1 fruit fly cellular context compared by ENCODE assay signal in genomic region chr3R:9874118-9874808, dm6.
TF ChIP-seq lines count a peak whose summit lies in the region.

CG46467 (plus strand) TSS chr3R:9874681.
Glut4EF (plus strand) TSS chr3R:9874681.

TF ChIP-seq in whole organism, embryonic, 481 proteins besides CTCF, POLR2A, EP300 and RAD21 (continued from another document and continues in another):
- no peak for TF ChIP-seq nerfin-2 (GFP tag; IDR thresholded peaks at IDR 0.05; lab: Robert Waterston, UW; ENCODE audit: partially characterized antibody)
- no peak for TF ChIP-seq GATAe (GFP tag; conservative IDR thresholded peaks at IDR 0.05; lab: Robert Waterston, UW)
- no peak for TF ChIP-seq CG8924 (tag; optimal IDR thresholded peaks at IDR 0.05; lab: Kevin White, UChicago)
- TF ChIP-seq CG12942 (GFP tag; optimal IDR thresholded peaks at IDR 0.05; lab: Kevin White, UChicago) = no peak
- no peak for TF ChIP-seq hbn (GFP tag; IDR thresholded peaks at IDR 0.05; lab: Robert Waterston, UW; ENCODE audit: partially characterized antibody)
- TF ChIP-seq HmgZ (tag; optimal IDR thresholded peaks at IDR 0.05; lab: Kevin White, UChicago) = peak; percentile 32
- no peak for TF ChIP-seq ara (GFP tag; IDR thresholded peaks at IDR 0.05; lab: Robert Waterston, UW)
- no peak for TF ChIP-seq scrt (GFP tag; optimal IDR thresholded peaks at IDR 0.05; lab: Kevin White, UChicago)
- peak; percentile 43; the same call in 1 of the 3 replicates for TF ChIP-seq Dbx (GFP tag; IDR thresholded peaks at IDR 0.05; lab: Robert Waterston, UW)
- TF ChIP-seq ab (GFP tag; optimal IDR thresholded peaks at IDR 0.05; lab: Kevin White, UChicago) = no peak
- no peak for TF ChIP-seq luna (GFP tag; optimal IDR thresholded peaks at IDR 0.05; lab: Kevin White, UChicago)
- peak; percentile 5 for TF ChIP-seq PHDP (tag; optimal IDR thresholded peaks at IDR 0.05; lab: Kevin White, UChicago)
- no peak for TF ChIP-seq Optix (GFP tag; IDR thresholded peaks at IDR 0.05; lab: Robert Waterston, UW)
- TF ChIP-seq crol (GFP tag; IDR thresholded peaks at IDR 0.05; lab: Robert Waterston, UW) = no peak
- no peak for TF ChIP-seq CG7357 (GFP tag; IDR thresholded peaks at IDR 0.05; lab: Robert Waterston, UW)
- no peak for TF ChIP-seq Dll (GFP tag; IDR thresholded peaks at IDR 0.05; lab: Robert Waterston, UW; ENCODE audit: partially characterized antibody)
- no peak for TF ChIP-seq bcd (GFP tag; optimal IDR thresholded peaks at IDR 0.05; lab: Kevin White, UChicago)
- TF ChIP-seq Myb (GFP tag; optimal IDR thresholded peaks at IDR 0.05; lab: Kevin White, UChicago) = no peak
- TF ChIP-seq CG10959 (GFP tag; IDR thresholded peaks at IDR 0.05; lab: Robert Waterston, UW) = no peak
- TF ChIP-seq Max (GFP tag; optimal IDR thresholded peaks at IDR 0.05; lab: Kevin White, UChicago) = no peak
- no peak for TF ChIP-seq croc (GFP tag; conservative IDR thresholded peaks at IDR 0.05; lab: Robert Waterston, UW)
- peak; percentile 40 for TF ChIP-seq NC2β (GFP tag; optimal IDR thresholded peaks at IDR 0.05; lab: Kevin White, UChicago)
- peak; percentile 59 for TF ChIP-seq CG12769 (tag; optimal IDR thresholded peaks at IDR 0.05; lab: Kevin White, UChicago)
- TF ChIP-seq eyg (GFP tag; optimal IDR thresholded peaks at IDR 0.05; lab: Kevin White, UChicago) = no peak
- TF ChIP-seq chinmo (GFP tag; IDR thresholded peaks at IDR 0.05; lab: Robert Waterston, UW; ENCODE audit: partially characterized antibody) = peak; percentile 90
- peak; percentile 62 for TF ChIP-seq CG17385 (GFP tag; optimal IDR thresholded peaks at IDR 0.05; lab: Kevin White, UChicago)
- no peak for TF ChIP-seq CG12104 (GFP tag; optimal IDR thresholded peaks at IDR 0.05; lab: Kevin White, UChicago)
- TF ChIP-seq MBD-R2 (GFP tag; IDR thresholded peaks at IDR 0.05; lab: Robert Waterston, UW) = 0 out of 2 replicates have a peak, but pooled peaks have one; percentile 23
- peak; percentile 27; the same call in 1 of the 2 replicates for TF ChIP-seq E2f2 (GFP tag; IDR thresholded peaks at IDR 0.05; lab: Robert Waterston, UW)
- TF ChIP-seq yki (optimal IDR thresholded peaks at IDR 0.05; lab: Kevin White, UChicago) = peak; percentile 51
- no peak for TF ChIP-seq CG42726 (GFP tag; IDR thresholded peaks at IDR 0.05; lab: Robert Waterston, UW; ENCODE audit: partially characterized antibody)
- TF ChIP-seq sqz (GFP tag; optimal IDR thresholded peaks at IDR 0.05; lab: Kevin White, UChicago) = no peak
- TF ChIP-seq Oli (tag; optimal IDR thresholded peaks at IDR 0.05; lab: Kevin White, UChicago) = no peak
- no peak for TF ChIP-seq E2f1 (GFP tag; IDR thresholded peaks at IDR 0.05; lab: Robert Waterston, UW)
- no peak for TF ChIP-seq vnd (GFP tag; IDR thresholded peaks at IDR 0.05; lab: Robert Waterston, UW; ENCODE audit: partially characterized antibody)
- TF ChIP-seq CG14441 (GFP tag; IDR thresholded peaks at IDR 0.05; lab: Robert Waterston, UW) = no peak
- no peak for TF ChIP-seq Ada2b (GFP tag; IDR thresholded peaks at IDR 0.05; lab: Robert Waterston, UW)
- no peak for TF ChIP-seq CG7372 (GFP tag; IDR thresholded peaks at IDR 0.05; lab: Robert Waterston, UW)
- TF ChIP-seq CG7271 (tag; optimal IDR thresholded peaks at IDR 0.05; lab: Kevin White, UChicago) = no peak
- no peak for TF ChIP-seq mam (GFP tag; optimal IDR thresholded peaks at IDR 0.05; lab: Kevin White, UChicago)
- TF ChIP-seq CG8089 (GFP tag; optimal IDR thresholded peaks at IDR 0.05; lab: Kevin White, UChicago) = no peak
- peak; percentile 25 for TF ChIP-seq sug (tag; optimal IDR thresholded peaks at IDR 0.05; lab: Kevin White, UChicago)
- no peak for TF ChIP-seq Fer2 (tag; optimal IDR thresholded peaks at IDR 0.05; lab: Kevin White, UChicago)
- TF ChIP-seq Gug (GFP tag; IDR thresholded peaks at IDR 0.05; lab: Robert Waterston, UW) = no peak
- no peak for TF ChIP-seq jing (GFP tag; optimal IDR thresholded peaks at IDR 0.05; lab: Kevin White, UChicago)
- no peak for TF ChIP-seq Spps (tag; optimal IDR thresholded peaks at IDR 0.05; lab: Kevin White, UChicago)
- no peak for TF ChIP-seq Hr51 (GFP tag; optimal IDR thresholded peaks at IDR 0.05; lab: Kevin White, UChicago)
- peak; percentile 54 for TF ChIP-seq psq (GFP tag; optimal IDR thresholded peaks at IDR 0.05; lab: Kevin White, UChicago)
- TF ChIP-seq CG4424 (GFP tag; optimal IDR thresholded peaks at IDR 0.05; lab: Kevin White, UChicago) = no peak
- no peak for TF ChIP-seq CG7786 (GFP tag; optimal IDR thresholded peaks at IDR 0.05; lab: Kevin White, UChicago)
- no peak for TF ChIP-seq CG1024 (GFP tag; IDR thresholded peaks at IDR 0.05; lab: Robert Waterston, UW)
- TF ChIP-seq pfk (GFP tag; optimal IDR thresholded peaks at IDR 0.05; lab: Kevin White, UChicago) = no peak
- no peak for TF ChIP-seq corto (GFP tag; optimal IDR thresholded peaks at IDR 0.05; lab: Kevin White, UChicago)
- TF ChIP-seq Atf3 (GFP tag; optimal IDR thresholded peaks at IDR 0.05; lab: Kevin White, UChicago) = no peak
- no peak for TF ChIP-seq sima (GFP tag; optimal IDR thresholded peaks at IDR 0.05; lab: Kevin White, UChicago)
- no peak for TF ChIP-seq exex (tag; optimal IDR thresholded peaks at IDR 0.05; lab: Kevin White, UChicago)
- TF ChIP-seq dan (GFP tag; IDR thresholded peaks at IDR 0.05; lab: Robert Waterston, UW) = no peak
- no peak for TF ChIP-seq CG14965 (GFP tag; optimal IDR thresholded peaks at IDR 0.05; lab: Kevin White, UChicago; ENCODE audit: borderline replicate concordance)
- TF ChIP-seq CG32767 (GFP tag; IDR thresholded peaks at IDR 0.05; lab: Robert Waterston, UW) = no peak
- TF ChIP-seq CG3726 (GFP tag; IDR thresholded peaks at IDR 0.05; lab: Robert Waterston, UW) = no peak
- no peak for TF ChIP-seq klu (GFP tag; IDR thresholded peaks at IDR 0.05; lab: Robert Waterston, UW)
- TF ChIP-seq Tbp (GFP tag; optimal IDR thresholded peaks at IDR 0.05; lab: Kevin White, UChicago) = no peak
- no peak for TF ChIP-seq D19A (tag; optimal IDR thresholded peaks at IDR 0.05; lab: Kevin White, UChicago)
- TF ChIP-seq CG12219 (GFP tag; optimal IDR thresholded peaks at IDR 0.05; lab: Kevin White, UChicago) = no peak
- TF ChIP-seq bbx (GFP tag; IDR thresholded peaks at IDR 0.05; lab: Robert Waterston, UW; ENCODE audit: partially characterized antibody) = peak; percentile 54; the same call in 1 of the 2 replicates
- TF ChIP-seq gro (GFP tag; optimal IDR thresholded peaks at IDR 0.05; lab: Kevin White, UChicago) = no peak
- no peak for TF ChIP-seq CG16813 (GFP tag; IDR thresholded peaks at IDR 0.05; lab: Robert Waterston, UW; ENCODE audit: partially characterized antibody)
- TF ChIP-seq CG11696 (GFP tag; IDR thresholded peaks at IDR 0.05; lab: Robert Waterston, UW) = no peak; the same call in 1 of the 2 replicates
- TF ChIP-seq CG5953 (GFP tag; IDR thresholded peaks at IDR 0.05; lab: Robert Waterston, UW) = no peak
- TF ChIP-seq CG7745 (tag; optimal IDR thresholded peaks at IDR 0.05; lab: Kevin White, UChicago) = no peak
- TF ChIP-seq lbe (GFP tag; optimal IDR thresholded peaks at IDR 0.05; lab: Kevin White, UChicago) = no peak
- peak; percentile 35; the same call in 1 of the 2 replicates for TF ChIP-seq tna (GFP tag; IDR thresholded peaks at IDR 0.05; lab: Robert Waterston, UW; ENCODE audit: partially characterized antibody)
- TF ChIP-seq CG31388 (GFP tag; optimal IDR thresholded peaks at IDR 0.05; lab: Kevin White, UChicago) = no peak
- no peak for TF ChIP-seq ems (GFP tag; optimal IDR thresholded peaks at IDR 0.05; lab: Kevin White, UChicago)
- TF ChIP-seq cas (GFP tag; IDR thresholded peaks at IDR 0.05; lab: Robert Waterston, UW) = no peak
- TF ChIP-seq Dref (GFP tag; IDR thresholded peaks at IDR 0.05; lab: Robert Waterston, UW) = no peak
- TF ChIP-seq lola (GFP tag; optimal IDR thresholded peaks at IDR 0.05; lab: Kevin White, UChicago) = peak in 1 of 3 experiments; percentile 78
- peak; percentile 52 for TF ChIP-seq CG7987 (GFP tag; optimal IDR thresholded peaks at IDR 0.05; lab: Kevin White, UChicago)
- TF ChIP-seq CG3847 (GFP tag; IDR thresholded peaks at IDR 0.05; lab: Robert Waterston, UW) = no peak
- peak; percentile 42; the same call in 1 of the 2 replicates for TF ChIP-seq CG13287 (GFP tag; IDR thresholded peaks at IDR 0.05; lab: Robert Waterston, UW; ENCODE audit: partially characterized antibody)
- TF ChIP-seq bsh (GFP tag; optimal IDR thresholded peaks at IDR 0.05; lab: Kevin White, UChicago) = no peak
- TF ChIP-seq ERR (GFP tag; optimal IDR thresholded peaks at IDR 0.05; lab: Kevin White, UChicago) = peak; percentile 20
- TF ChIP-seq otp (GFP tag; IDR thresholded peaks at IDR 0.05; lab: Robert Waterston, UW) = no peak
- peak in 1 of 2 experiments; percentile 30 for TF ChIP-seq Pdp1 (GFP tag; optimal IDR thresholded peaks at IDR 0.05; lab: Kevin White, UChicago)
- no peak for TF ChIP-seq Dip3 (GFP tag; optimal IDR thresholded peaks at IDR 0.05; lab: Kevin White, UChicago)
- peak; percentile 18 for TF ChIP-seq CG9727 (GFP tag; optimal IDR thresholded peaks at IDR 0.05; lab: Kevin White, UChicago)
- no peak for TF ChIP-seq CG12236 (GFP tag; optimal IDR thresholded peaks at IDR 0.05; lab: Kevin White, UChicago)
- TF ChIP-seq kay (GFP tag; optimal IDR thresholded peaks at IDR 0.05; lab: Kevin White, UChicago) = no peak
- TF ChIP-seq CG10209 (GFP tag; optimal IDR thresholded peaks at IDR 0.05; lab: Kevin White, UChicago) = no peak
- no peak for TF ChIP-seq Side (GFP tag; optimal IDR thresholded peaks at IDR 0.05; lab: Kevin White, UChicago)
- no peak for TF ChIP-seq CG4617 (GFP tag; optimal IDR thresholded peaks at IDR 0.05; lab: Kevin White, UChicago; ENCODE audit: borderline replicate concordance)
- TF ChIP-seq bigmax (GFP tag; optimal IDR thresholded peaks at IDR 0.05; lab: Kevin White, UChicago) = peak; percentile 23
- TF ChIP-seq CG1603 (tag; optimal IDR thresholded peaks at IDR 0.05; lab: Kevin White, UChicago) = peak; percentile 29
- TF ChIP-seq zfh1 (GFP tag; IDR thresholded peaks at IDR 0.05; lab: Robert Waterston, UW) = no peak
- no peak; the same call in 1 of the 2 replicates for TF ChIP-seq Rfx (GFP tag; IDR thresholded peaks at IDR 0.05; lab: Robert Waterston, UW)
- TF ChIP-seq CG18764 (GFP tag; optimal IDR thresholded peaks at IDR 0.05; lab: Kevin White, UChicago) = no peak
- TF ChIP-seq sens-2 (GFP tag; IDR thresholded peaks at IDR 0.05; lab: Robert Waterston, UW) = no peak
- TF ChIP-seq CG16863 (GFP tag; optimal IDR thresholded peaks at IDR 0.05; lab: Kevin White, UChicago) = no peak
- peak; percentile 80 for TF ChIP-seq Deaf1 (tag; optimal IDR thresholded peaks at IDR 0.05; lab: Kevin White, UChicago)
- no peak; the same call in 2 of the 3 replicates for TF ChIP-seq so (GFP tag; IDR thresholded peaks at IDR 0.05; lab: Robert Waterston, UW)
- TF ChIP-seq CG4854 (GFP tag; optimal IDR thresholded peaks at IDR 0.05; lab: Kevin White, UChicago) = no peak
- TF ChIP-seq B-H1 (GFP tag; IDR thresholded peaks at IDR 0.05; lab: Robert Waterston, UW) = no peak
- peak; percentile 49; the same call in 1 of the 3 replicates for TF ChIP-seq z (GFP tag; IDR thresholded peaks at IDR 0.05; lab: Robert Waterston, UW)
- no peak for TF ChIP-seq br (optimal IDR thresholded peaks at IDR 0.05; lab: Kevin White, UChicago)
- TF ChIP-seq Hr39 (optimal IDR thresholded peaks at IDR 0.05; lab: Kevin White, UChicago) = no peak
- TF ChIP-seq CG1233 (GFP tag; optimal IDR thresholded peaks at IDR 0.05; lab: Kevin White, UChicago) = no peak
- no peak for TF ChIP-seq p53 (GFP tag; optimal IDR thresholded peaks at IDR 0.05; lab: Kevin White, UChicago)
- no peak for TF ChIP-seq ind (GFP tag; optimal IDR thresholded peaks at IDR 0.05; lab: Kevin White, UChicago)
- peak; percentile 70 for TF ChIP-seq CG8478 (optimal IDR thresholded peaks at IDR 0.05; lab: Kevin White, UChicago)
- peak; percentile 4 for TF ChIP-seq HLH54F (GFP tag; optimal IDR thresholded peaks at IDR 0.05; lab: Kevin White, UChicago)
- TF ChIP-seq Ptx1 (GFP tag; IDR thresholded peaks at IDR 0.05; lab: Robert Waterston, UW) = no peak
- TF ChIP-seq dysf (GFP tag; IDR thresholded peaks at IDR 0.05; lab: Robert Waterston, UW) = 0 out of 3 replicates have a peak, but pooled peaks have one; percentile 14
- peak; percentile 9 for TF ChIP-seq unpg (GFP tag; optimal IDR thresholded peaks at IDR 0.05; lab: Kevin White, UChicago)
- TF ChIP-seq CG15514 (GFP tag; optimal IDR thresholded peaks at IDR 0.05; lab: Kevin White, UChicago) = no peak
- TF ChIP-seq dpn (GFP tag; optimal IDR thresholded peaks at IDR 0.05; lab: Kevin White, UChicago) = no peak
- TF ChIP-seq slou (GFP tag; optimal IDR thresholded peaks at IDR 0.05; lab: Kevin White, UChicago) = no peak
- no peak for TF ChIP-seq fd96Cb (tag; optimal IDR thresholded peaks at IDR 0.05; lab: Kevin White, UChicago)
- TF ChIP-seq D19B (GFP tag; optimal IDR thresholded peaks at IDR 0.05; lab: Kevin White, UChicago) = no peak
- TF ChIP-seq CG34422 (GFP tag; IDR thresholded peaks at IDR 0.05; lab: Robert Waterston, UW) = peak; percentile 82; the same call in 2 of the 3 replicates
- TF ChIP-seq CG4282 (GFP tag; optimal IDR thresholded peaks at IDR 0.05; lab: Kevin White, UChicago) = no peak
- no peak for TF ChIP-seq Sox100B (GFP tag; optimal IDR thresholded peaks at IDR 0.05; lab: Kevin White, UChicago)
- TF ChIP-seq H15 (GFP tag; IDR thresholded peaks at IDR 0.05; lab: Robert Waterston, UW) = no peak
- TF ChIP-seq CG4707 (GFP tag; optimal IDR thresholded peaks at IDR 0.05; lab: Kevin White, UChicago) = no peak
- TF ChIP-seq CG13775 (GFP tag; optimal IDR thresholded peaks at IDR 0.05; lab: Kevin White, UChicago) = no peak
- peak; percentile 16; the same call in 1 of the 2 replicates for TF ChIP-seq Adf1 (GFP tag; IDR thresholded peaks at IDR 0.05; lab: Robert Waterston, UW)
- no peak for TF ChIP-seq CG5180 (GFP tag; optimal IDR thresholded peaks at IDR 0.05; lab: Kevin White, UChicago)
- no peak for TF ChIP-seq vfl (GFP tag; optimal IDR thresholded peaks at IDR 0.05; lab: Kevin White, UChicago)
- no peak for TF ChIP-seq NfI (GFP tag; optimal IDR thresholded peaks at IDR 0.05; lab: Kevin White, UChicago)
- no peak for TF ChIP-seq CG9437 (GFP tag; optimal IDR thresholded peaks at IDR 0.05; lab: Kevin White, UChicago)
- TF ChIP-seq Hand (GFP tag; optimal IDR thresholded peaks at IDR 0.05; lab: Kevin White, UChicago) = no peak
- no peak for TF ChIP-seq CG18262 (tag; optimal IDR thresholded peaks at IDR 0.05; lab: Kevin White, UChicago)
- no peak for TF ChIP-seq pzg (GFP tag; optimal IDR thresholded peaks at IDR 0.05; lab: Kevin White, UChicago)
- TF ChIP-seq onecut (GFP tag; IDR thresholded peaks at IDR 0.05; lab: Robert Waterston, UW) = no peak; the same call in 1 of the 2 replicates
- peak; percentile 61 for TF ChIP-seq HLHmδ (GFP tag; optimal IDR thresholded peaks at IDR 0.05; lab: Kevin White, UChicago)
- no peak for TF ChIP-seq Gsc (GFP tag; IDR thresholded peaks at IDR 0.05; lab: Robert Waterston, UW)
